Fruit fly (Drosophila melanogaster) whole organism, embryonic: ENCODE results near the gene TotZ.

Source experiments
- B-H2 ChIP-seq: fragments of 200-800 bp; sonication (Bioruptor generic); optimal IDR thresholded peaks from 2 replicates; lab custom pipeline; 2018; ENCODE audit warnings: missing biosample characterization, mild to moderate bottlenecking, missing genetic modification characterization
- Bgb ChIP-seq: fragments of 200-800 bp; sonication (Bioruptor generic); IDR thresholded peaks from 2 replicates; pipeline ENCODE4 v1.3.6; 2022; ENCODE audit warnings: missing biosample characterization, missing genetic modification characterization; ENCODE audit not compliant: partially characterized antibody
- CG10431 ChIP-seq: fragments of 200-800 bp; sonication (Bioruptor generic); optimal IDR thresholded peaks from 3 replicates; lab custom pipeline; 2018; ENCODE audit warnings: missing biosample characterization, mild to moderate bottlenecking, missing genetic modification characterization
- CG12659 ChIP-seq: fragments of 200-800 bp; sonication (Bioruptor generic); optimal IDR thresholded peaks from 3 replicates; lab custom pipeline; 2017; ENCODE audit warnings: mild to moderate bottlenecking, missing biosample characterization, missing genetic modification reagents, missing genetic modification characterization
- CG14860 ChIP-seq: fragments of 200-800 bp; sonication (Bioruptor generic); IDR thresholded peaks from 3 replicates; pipeline ENCODE4 v1.3.6; 2022; ENCODE audit warnings: missing biosample characterization, missing genetic modification characterization; ENCODE audit not compliant: partially characterized antibody
- CG15073 ChIP-seq: fragments of 200-800 bp; sonication (Bioruptor generic); optimal IDR thresholded peaks from 2 replicates; lab custom pipeline; 2016; ENCODE audit warnings: missing biosample characterization, missing genetic modification characterization
- CG15269 ChIP-seq: fragments of 200-800 bp; sonication (Bioruptor generic); optimal IDR thresholded peaks from 2 replicates; lab custom pipeline; 2018; ENCODE audit warnings: missing biosample characterization, mild to moderate bottlenecking, missing genetic modification characterization, moderate library complexity
- CG15479 ChIP-seq: fragments of 200-800 bp; sonication (Bioruptor generic); optimal IDR thresholded peaks from 3 replicates; lab custom pipeline; 2019; ENCODE audit warnings: missing biosample characterization, mild to moderate bottlenecking, missing genetic modification characterization, moderate library complexity
- CG15696 ChIP-seq: fragments of 200-800 bp; sonication (Bioruptor generic); optimal IDR thresholded peaks from 2 replicates; lab custom pipeline; 2019; ENCODE audit warnings: missing biosample characterization, mild to moderate bottlenecking, missing genetic modification characterization, moderate library complexity
- CG16863 ChIP-seq: fragments of 200-800 bp; sonication (Bioruptor generic); optimal IDR thresholded peaks from 3 replicates; lab custom pipeline; 2016; ENCODE audit warnings: missing biosample characterization, missing genetic modification characterization
- CG18011 ChIP-seq: fragments of 200-800 bp; sonication (Bioruptor generic); optimal IDR thresholded peaks from 2 replicates; lab custom pipeline; 2017; ENCODE audit warnings: missing biosample characterization, missing genetic modification characterization, mild to moderate bottlenecking, moderate library complexity, missing genotype
- CG1832 ChIP-seq: fragments of 200-800 bp; sonication (Bioruptor generic); optimal IDR thresholded peaks from 2 replicates; lab custom pipeline; 2017; ENCODE audit warnings: missing biosample characterization, mild to moderate bottlenecking, missing genetic modification characterization, inconsistent platforms
- CG30020 ChIP-seq: fragments of 200-800 bp; optimal IDR thresholded peaks from 2 replicates; lab custom pipeline; 2019; ENCODE audit warnings: missing biosample characterization, mild to moderate bottlenecking, missing genetic modification characterization, moderate library complexity
- CG30403 ChIP-seq: fragments of 200-800 bp; sonication (Bioruptor generic); optimal IDR thresholded peaks from 3 replicates; lab custom pipeline; 2016; ENCODE audit warnings: missing biosample characterization, missing genetic modification characterization
- CG32532 ChIP-seq: fragments of 200-800 bp; sonication (Bioruptor generic); IDR thresholded peaks from 2 replicates; pipeline ENCODE4 v1.3.6; 2022; ENCODE audit warnings: missing biosample characterization, missing genetic modification characterization
- CG3281 ChIP-seq: fragments of 200-800 bp; sonication (Bioruptor generic); optimal IDR thresholded peaks from 3 replicates; lab custom pipeline; 2017; ENCODE audit warnings: missing biosample characterization, mild to moderate bottlenecking, missing genetic modification characterization
- CG4820 ChIP-seq: fragments of 200-800 bp; sonication (Bioruptor generic); optimal IDR thresholded peaks from 3 replicates; lab custom pipeline; 2016; ENCODE audit warnings: missing biosample characterization, missing genetic modification characterization
- CG7271 ChIP-seq: fragments of 200-800 bp; sonication (Bioruptor generic); optimal IDR thresholded peaks from 2 replicates; lab custom pipeline; 2018; ENCODE audit warnings: missing biosample characterization, mild to moderate bottlenecking, missing genetic modification characterization, moderate library complexity
- CG7357 ChIP-seq: fragments of 200-800 bp; sonication (Bioruptor generic); IDR thresholded peaks from 3 replicates; pipeline ENCODE4 v1.3.6; 2022; ENCODE audit warnings: missing biosample characterization, missing genetic modification characterization
- CG7372 ChIP-seq: fragments of 200-800 bp; sonication (Bioruptor generic); IDR thresholded peaks from 2 replicates; pipeline ENCODE4 v1.3.6; 2022; ENCODE audit warnings: missing biosample characterization, missing genetic modification characterization
- CG7786 ChIP-seq: fragments of 200-800 bp; sonication (Bioruptor generic); optimal IDR thresholded peaks from 2 replicates; lab custom pipeline; 2016; ENCODE audit warnings: missing biosample characterization, missing genetic modification characterization
- CG8359 ChIP-seq: fragments of 200-800 bp; sonication (Bioruptor generic); optimal IDR thresholded peaks from 2 replicates; lab custom pipeline; 2017; ENCODE audit warnings: missing biosample characterization, mild to moderate bottlenecking, missing genetic modification characterization, borderline replicate concordance
- CG9609 ChIP-seq: fragments of 200-800 bp; sonication (Bioruptor generic); optimal IDR thresholded peaks from 3 replicates; lab custom pipeline; 2016; ENCODE audit warnings: missing biosample characterization, missing genetic modification characterization
- Dbx ChIP-seq: fragments of 200-800 bp; sonication (Bioruptor generic); IDR thresholded peaks from 3 replicates; pipeline ENCODE4 v1.3.6; 2022; ENCODE audit warnings: missing biosample characterization, missing genetic modification characterization
- H15 ChIP-seq: fragments of 200-800 bp; sonication (Bioruptor generic); IDR thresholded peaks from 3 replicates; pipeline ENCODE4 v1.3.6; 2022; ENCODE audit warnings: missing biosample characterization, missing genetic modification characterization
- Kr ChIP-seq: fragments of 200-800 bp; sonication (Bioruptor generic); optimal IDR thresholded peaks from 2 replicates; lab custom pipeline; 2017; ENCODE audit warnings: missing biosample characterization, mild to moderate bottlenecking, missing genetic modification characterization
- MTF-1 ChIP-seq: fragments of 200-800 bp; sonication (Bioruptor generic); optimal IDR thresholded peaks from 2 replicates; lab custom pipeline; 2018; ENCODE audit warnings: missing biosample characterization, mild to moderate bottlenecking, missing genetic modification characterization, borderline replicate concordance
- Opbp ChIP-seq: fragments of 200-800 bp; sonication (Bioruptor generic); IDR thresholded peaks from 3 replicates; pipeline ENCODE4 v1.3.6; 2022; ENCODE audit warnings: missing biosample characterization, missing genetic modification characterization; ENCODE audit not compliant: partially characterized antibody
- Optix ChIP-seq: fragments of 200-800 bp; sonication (Bioruptor generic); IDR thresholded peaks from 3 replicates; pipeline ENCODE4 v1.3.6; 2022; ENCODE audit warnings: missing biosample characterization, missing genetic modification characterization
- TFAM ChIP-seq: fragments of 200-800 bp; sonication (Bioruptor generic); optimal IDR thresholded peaks from 2 replicates; lab custom pipeline; 2017; ENCODE audit warnings: missing biosample characterization, missing genetic modification characterization, inconsistent platforms
- Tbp ChIP-seq: fragments of >200 bp; optimal IDR thresholded peaks from 2 replicates; lab custom pipeline; 2018; ENCODE audit warnings: missing biosample characterization, missing genetic modification characterization
- Usf ChIP-seq: fragments of 200-800 bp; sonication (Bioruptor generic); optimal IDR thresholded peaks from 2 replicates; lab custom pipeline; 2017; ENCODE audit warnings: missing genotype, missing biosample characterization, missing genetic modification characterization
- crol ChIP-seq: fragments of 200-800 bp; sonication (Bioruptor generic); IDR thresholded peaks from 2 replicates; pipeline ENCODE4 v1.3.6; 2022; ENCODE audit warnings: missing biosample characterization, missing genetic modification characterization
- cwo ChIP-seq: fragments of 200-800 bp; sonication (Bioruptor generic); optimal IDR thresholded peaks from 3 replicates; lab custom pipeline; 2017; ENCODE audit warnings: missing biosample characterization, missing genetic modification characterization, mild to moderate bottlenecking, moderate library complexity, missing genetic modification reagents
- dimm ChIP-seq: fragments of 200-800 bp; sonication (Bioruptor generic); IDR thresholded peaks from 2 replicates; pipeline ENCODE4 v1.3.6; 2022; ENCODE audit warnings: missing biosample characterization, missing genetic modification characterization
- hb ChIP-seq: fragments of 200-800 bp; sonication (Bioruptor generic); IDR thresholded peaks from 3 replicates; pipeline ENCODE4 v1.3.6; 2022; ENCODE audit warnings: missing biosample characterization, missing genetic modification characterization; ENCODE audit not compliant: partially characterized antibody
- kah ChIP-seq: fragments of 200-800 bp; sonication (Bioruptor generic); optimal IDR thresholded peaks from 2 replicates; lab custom pipeline; 2018; ENCODE audit warnings: missing biosample characterization, mild to moderate bottlenecking, missing genetic modification characterization
- ken ChIP-seq: fragments of 200-800 bp; sonication (Bioruptor generic); IDR thresholded peaks from 3 replicates; pipeline ENCODE4 v1.3.6; 2022; ENCODE audit warnings: missing biosample characterization, missing genetic modification characterization
- nau ChIP-seq: fragments of 200-800 bp; sonication (Bioruptor generic); optimal IDR thresholded peaks from 3 replicates; lab custom pipeline; 2017; ENCODE audit warnings: missing biosample characterization, mild to moderate bottlenecking, missing genetic modification characterization, missing genetic modification reagents
- otp ChIP-seq: fragments of 200-800 bp; sonication (Bioruptor generic); IDR thresholded peaks from 3 replicates; pipeline ENCODE4, ENCODE4 v1.3.6; 2022; ENCODE audit warnings: missing biosample characterization, missing genetic modification characterization
- pfk ChIP-seq: fragments of 200-800 bp; sonication (Bioruptor generic); optimal IDR thresholded peaks from 2 replicates; lab custom pipeline; 2018; ENCODE audit warnings: missing biosample characterization, mild to moderate bottlenecking, missing genetic modification characterization, moderate library complexity
- pnt ChIP-seq: fragments of 200-800 bp; sonication (Bioruptor generic); optimal IDR thresholded peaks from 3 replicates; lab custom pipeline; 2016; ENCODE audit warnings: missing biosample characterization, missing genetic modification characterization
- ranshi ChIP-seq: fragments of 200-800 bp; sonication (Bioruptor generic); IDR thresholded peaks from 2 replicates; pipeline ENCODE4 v1.3.6; 2022; ENCODE audit warnings: missing biosample characterization, missing genetic modification characterization
- salm ChIP-seq: fragments of 200-800 bp; sonication (Bioruptor generic); optimal IDR thresholded peaks from 2 replicates; lab custom pipeline; 2018; ENCODE audit warnings: missing biosample characterization, mild to moderate bottlenecking, missing genetic modification characterization
- tll ChIP-seq, 2 experiments: fragments of 200-800 bp in 1 of 2; fragments of >200 bp in 1 of 2; sonication (Bioruptor generic) in 1 of 2; optimal IDR thresholded peaks; 2 replicates each; lab custom pipeline; 2017 to 2019; ENCODE audit warnings: missing biosample characterization in 2 of 2, missing genetic modification characterization in 2 of 2, mild to moderate bottlenecking in 1 of 2, moderate library complexity in 1 of 2
- toy ChIP-seq: fragments of 200-800 bp; sonication (Bioruptor generic); IDR thresholded peaks from 2 replicates; pipeline ENCODE4 v1.3.6; 2022; ENCODE audit warnings: missing biosample characterization, missing genetic modification characterization
- unc-4 ChIP-seq: fragments of 200-800 bp; sonication (Bioruptor generic); IDR thresholded peaks from 2 replicates; pipeline ENCODE4 v1.3.6; 2022; ENCODE audit warnings: missing biosample characterization, missing genetic modification characterization; ENCODE audit not compliant: partially characterized antibody
- wek ChIP-seq: fragments of 200-800 bp; sonication (Bioruptor generic); optimal IDR thresholded peaks from 3 replicates; lab custom pipeline; 2018; ENCODE audit warnings: missing biosample characterization, mild to moderate bottlenecking, missing genetic modification characterization, moderate library complexity
- wor ChIP-seq: fragments of 200-800 bp; sonication (Bioruptor generic); IDR thresholded peaks from 2 replicates; pipeline ENCODE4 v1.3.6; 2022; ENCODE audit warnings: missing biosample characterization, missing genetic modification characterization

TotZ gene

DNA sequence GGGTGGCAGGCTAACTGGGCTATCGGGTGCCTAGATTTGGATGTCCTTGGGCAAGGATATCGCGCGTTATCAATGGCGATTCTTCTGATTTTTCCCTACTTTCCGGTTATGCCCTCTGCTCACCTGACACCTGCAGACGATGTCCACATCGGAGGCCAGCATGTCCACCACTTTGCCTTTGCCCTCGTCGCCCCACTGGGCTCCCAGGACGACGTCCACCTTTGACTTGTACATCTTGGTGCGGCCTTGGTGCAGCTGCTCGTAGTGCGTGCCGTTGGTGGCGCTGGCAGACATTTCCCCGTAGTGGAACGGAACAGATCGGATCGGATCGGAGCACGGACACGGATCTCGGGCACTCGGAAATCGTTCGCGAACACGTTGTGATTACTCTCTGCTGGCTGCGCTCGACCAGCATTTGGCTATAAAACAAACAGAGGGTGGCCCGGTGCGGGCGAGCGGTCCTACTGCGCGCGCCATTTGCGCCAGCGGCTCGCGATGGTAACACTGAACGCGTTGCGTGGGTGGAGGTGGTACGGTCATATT, 47.3 kb upstream of the TotZ start, which contains the start of gene Adss (continued):
- no peak for TF ChIP-seq Kr (GFP tag; lab: Kevin White, UChicago)
- no peak for TF ChIP-seq CG14860
- TF ChIP-seq CG9609 (GFP tag; lab: Kevin White, UChicago): no peak
- no peak for TF ChIP-seq toy (GFP tag; lab: Robert Waterston, UW)
- TF ChIP-seq CG7271 (tag; lab: Kevin White, UChicago): no peak
- TF ChIP-seq Opbp (GFP tag; lab: Robert Waterston, UW): peak; percentile 53; the same call in 2 of the 3 replicates
- TF ChIP-seq kah: peak; percentile 19
- no peak for TF ChIP-seq ken (GFP tag; lab: Robert Waterston, UW)
- no peak for TF ChIP-seq nau (GFP tag; lab: Kevin White, UChicago)
- TF ChIP-seq CG7372 (GFP tag; lab: Robert Waterston, UW): 0 out of 2 replicates have a peak, but pooled peaks have one; percentile 35
- no peak for TF ChIP-seq Optix (GFP tag; lab: Robert Waterston, UW)
- no peak for TF ChIP-seq wor (GFP tag; lab: Robert Waterston, UW)
- no peak for TF ChIP-seq tll (GFP tag; optimal IDR thresholded peaks at IDR 0.05; lab: Kevin White, UChicago)
- TF ChIP-seq TFAM (GFP tag; lab: Kevin White, UChicago): no peak
- no peak for TF ChIP-seq otp (GFP tag; lab: Robert Waterston, UW)
- TF ChIP-seq CG10431 (GFP tag; lab: Kevin White, UChicago): peak; percentile 36
- no peak for TF ChIP-seq CG15073 (GFP tag; lab: Kevin White, UChicago)
- TF ChIP-seq CG7786 (GFP tag; lab: Kevin White, UChicago): peak; percentile 45
- TF ChIP-seq B-H2 (GFP tag; lab: Kevin White, UChicago): peak; percentile 34
- peak; percentile 77; the same call in 2 of the 3 replicates for TF ChIP-seq Dbx (GFP tag; lab: Robert Waterston, UW)
- no peak for TF ChIP-seq CG18011 (GFP tag; lab: Kevin White, UChicago)
- TF ChIP-seq Bgb: peak; percentile 67
- no peak for TF ChIP-seq CG7357 (GFP tag; lab: Robert Waterston, UW)
- peak; percentile 60 for TF ChIP-seq CG32532 (GFP tag; lab: Robert Waterston, UW)
- TF ChIP-seq cwo (GFP tag; lab: Kevin White, UChicago): peak; percentile 28
- no peak for TF ChIP-seq salm (tag; lab: Kevin White, UChicago)
- TF ChIP-seq ranshi (GFP tag; lab: Robert Waterston, UW): peak; percentile 21; the same call in 1 of the 2 replicates
- TF ChIP-seq CG4820 (GFP tag; lab: Kevin White, UChicago): no peak
- no peak for TF ChIP-seq dimm (GFP tag; lab: Robert Waterston, UW)
- no peak for TF ChIP-seq CG30020
- peak; percentile 65 for TF ChIP-seq pfk
- peak; percentile 66 for TF ChIP-seq Tbp (GFP tag; lab: Kevin White, UChicago)
- no peak for TF ChIP-seq CG15269 (tag; lab: Kevin White, UChicago)
- TF ChIP-seq CG8359 (GFP tag; lab: Kevin White, UChicago): peak; percentile 3
- peak; percentile 63 for TF ChIP-seq MTF-1
- TF ChIP-seq pnt: no peak
- peak; percentile 13 for TF ChIP-seq wek (GFP tag; lab: Kevin White, UChicago)
- TF ChIP-seq unc-4 (GFP tag; lab: Robert Waterston, UW): no peak; the same call in 1 of the 2 replicates
- no peak for TF ChIP-seq CG30403 (GFP tag; lab: Kevin White, UChicago)
- no peak for TF ChIP-seq CG15696
- no peak for TF ChIP-seq Usf (GFP tag; lab: Kevin White, UChicago)
- no peak for TF ChIP-seq crol (GFP tag; lab: Robert Waterston, UW)
- no peak for TF ChIP-seq CG1832 (GFP tag; lab: Kevin White, UChicago)
- peak; percentile 29 for TF ChIP-seq CG3281 (GFP tag; lab: Kevin White, UChicago)
- TF ChIP-seq CG12659 (GFP tag; lab: Kevin White, UChicago): peak; percentile 75
- TF ChIP-seq CG16863 (GFP tag; lab: Kevin White, UChicago): peak; percentile 18
- TF ChIP-seq CG15479 (GFP tag; lab: Kevin White, UChicago): peak; percentile 81
- TF ChIP-seq hb (GFP tag; lab: Robert Waterston, UW): no peak
- TF ChIP-seq H15: no peak
